Fruit fly (Drosophila melanogaster) whole organism, pupa: ENCODE results near the gene CNPYb.

Experiments
- CG10348 ChIP-seq: fragments of 200-800 bp; sonication (Bioruptor generic); IDR thresholded peaks from 2 replicates; pipeline ENCODE4 v1.3.6; 2022; ENCODE audit warnings: missing biosample characterization, missing genetic modification characterization
- CG12605 ChIP-seq: fragments of 200-800 bp; sonication (Bioruptor generic); IDR thresholded peaks from 2 replicates; pipeline ENCODE4 v1.3.6; 2022; ENCODE audit warnings: missing biosample characterization, missing genetic modification characterization
- CG13204 ChIP-seq: fragments of 200-800 bp; sonication (Bioruptor generic); optimal IDR thresholded peaks from 2 replicates; lab custom pipeline; 2018; ENCODE audit warnings: missing biosample characterization, mild to moderate bottlenecking, missing genetic modification characterization, moderate library complexity
- CG14655 ChIP-seq: fragments of 200-800 bp; sonication (Bioruptor generic); optimal IDR thresholded peaks from 3 replicates; lab custom pipeline; 2017; ENCODE audit warnings: mild to moderate bottlenecking, missing biosample characterization, missing genetic modification reagents, missing genetic modification characterization
- CG15710 ChIP-seq: fragments of 200-800 bp; sonication (Bioruptor generic); optimal IDR thresholded peaks from 2 replicates; lab custom pipeline; 2018; ENCODE audit warnings: missing biosample characterization, mild to moderate bottlenecking, missing genetic modification characterization, moderate library complexity
- CG17806 ChIP-seq: fragments of 200-800 bp; sonication (Bioruptor generic); optimal IDR thresholded peaks from 2 replicates; lab custom pipeline; 2018; ENCODE audit warnings: missing biosample characterization, mild to moderate bottlenecking, missing genetic modification characterization, moderate library complexity
- CG32121 ChIP-seq: fragments of 200-800 bp; sonication (Bioruptor generic); IDR thresholded peaks from 2 replicates; pipeline ENCODE4 v1.3.6; 2022; ENCODE audit warnings: missing biosample characterization, missing genetic modification characterization
- CG34367 ChIP-seq: fragments of 200-800 bp; sonication (Bioruptor generic); optimal IDR thresholded peaks from 2 replicates; lab custom pipeline; 2018; ENCODE audit warnings: missing biosample characterization, mild to moderate bottlenecking, missing genetic modification characterization
- CG4496 ChIP-seq: fragments of 200-800 bp; sonication (Bioruptor generic); IDR thresholded peaks from 3 replicates; pipeline ENCODE4 v1.3.6; 2022; ENCODE audit warnings: missing biosample characterization, missing genetic modification characterization
- CG8159 ChIP-seq: fragments of 200-800 bp; sonication (Bioruptor generic); optimal IDR thresholded peaks from 3 replicates; lab custom pipeline; 2018; ENCODE audit warnings: missing biosample characterization, mild to moderate bottlenecking, missing genetic modification characterization, moderate library complexity
- CG8301 ChIP-seq: fragments of 200-800 bp; sonication (Bioruptor generic); optimal IDR thresholded peaks from 2 replicates; lab custom pipeline; 2018; ENCODE audit warnings: missing biosample characterization, mild to moderate bottlenecking, missing genetic modification characterization
- CG9948 ChIP-seq: fragments of 200-800 bp; sonication (Bioruptor generic); optimal IDR thresholded peaks from 2 replicates; lab custom pipeline; 2018; ENCODE audit warnings: missing biosample characterization, mild to moderate bottlenecking, missing genetic modification characterization, moderate library complexity
- D1 ChIP-seq: fragments of 200-800 bp; sonication (Bioruptor generic); optimal IDR thresholded peaks from 2 replicates; lab custom pipeline; 2018; ENCODE audit warnings: missing biosample characterization, mild to moderate bottlenecking, missing genetic modification characterization, moderate library complexity
- EcR ChIP-seq: fragments of 200-800 bp; sonication (Bioruptor generic); optimal IDR thresholded peaks from 3 replicates; lab custom pipeline; 2019; ENCODE audit warnings: missing biosample characterization, missing genetic modification characterization, mild to moderate bottlenecking, moderate library complexity, missing genetic modification reagents
- Ets98B ChIP-seq: fragments of 200-800 bp; sonication (Bioruptor generic); IDR thresholded peaks from 2 replicates; pipeline ENCODE4 v1.3.6; 2022; ENCODE audit warnings: missing biosample characterization, missing genetic modification characterization
- Pif1A ChIP-seq: fragments of 200-800 bp; sonication (Bioruptor generic); optimal IDR thresholded peaks from 3 replicates; lab custom pipeline; 2016; ENCODE audit warnings: missing biosample characterization, missing genetic modification characterization
- Pif1B ChIP-seq: fragments of 200-800 bp; sonication (Bioruptor generic); optimal IDR thresholded peaks from 3 replicates; lab custom pipeline; 2016; ENCODE audit warnings: missing biosample characterization, missing genetic modification characterization
- Snoo ChIP-seq: fragments of 200-800 bp; sonication (Bioruptor generic); optimal IDR thresholded peaks from 3 replicates; lab custom pipeline; 2017; ENCODE audit warnings: missing biosample characterization, mild to moderate bottlenecking, missing genetic modification characterization, inconsistent platforms
- fd96Ca ChIP-seq: fragments of 200-800 bp; sonication (Bioruptor generic); IDR thresholded peaks from 3 replicates; pipeline ENCODE4 v1.3.6; 2022; ENCODE audit warnings: missing biosample characterization, missing genetic modification characterization
- gl ChIP-seq: fragments of 200-800 bp; sonication (Bioruptor generic); optimal IDR thresholded peaks from 2 replicates; lab custom pipeline; 2018; ENCODE audit warnings: missing biosample characterization, mild to moderate bottlenecking, missing genetic modification characterization
- rn ChIP-seq: fragments of 200-800 bp; sonication (Bioruptor generic); IDR thresholded peaks from 2 replicates; pipeline ENCODE4 v1.3.6; 2022; ENCODE audit warnings: missing biosample characterization, missing genetic modification characterization

CNPYb gene

dm6 chr3L:19083126-19083525 is 12.9 kb downstream of the CNPYb start:
- no peak for TF ChIP-seq CG8301 (tag; lab: Kevin White, UChicago)
- TF ChIP-seq CG32121, result no peak
- no peak for TF ChIP-seq CG12605 (GFP tag; lab: Robert Waterston, UW)
- TF ChIP-seq CG9948, result no peak
- no peak for TF ChIP-seq Snoo (tag; lab: Kevin White, UChicago)
- no peak for TF ChIP-seq gl (tag; lab: Kevin White, UChicago)
- TF ChIP-seq CG10348 (GFP tag; lab: Robert Waterston, UW), result no peak
- TF ChIP-seq Ets98B (GFP tag; lab: Robert Waterston, UW), result no peak
- TF ChIP-seq fd96Ca (GFP tag; lab: Robert Waterston, UW), result no peak
- no peak for TF ChIP-seq CG13204 (GFP tag; lab: Kevin White, UChicago)
- TF ChIP-seq CG15710, result no peak
- TF ChIP-seq CG17806 (tag; lab: Kevin White, UChicago), result no peak
- no peak for TF ChIP-seq rn (GFP tag; lab: Robert Waterston, UW)
- TF ChIP-seq CG8159 (tag; lab: Kevin White, UChicago), result no peak
- TF ChIP-seq Pif1A (GFP tag; lab: Kevin White, UChicago), result no peak
- no peak for TF ChIP-seq Pif1B
- no peak for TF ChIP-seq CG4496 (GFP tag; lab: Robert Waterston, UW)
- TF ChIP-seq D1 (tag; lab: Kevin White, UChicago), result no peak
- no peak for TF ChIP-seq CG34367 (tag; lab: Kevin White, UChicago)
- TF ChIP-seq CG14655 (GFP tag; lab: Kevin White, UChicago), result no peak
- TF ChIP-seq, all 21 proteins: peak for 0

DNA sequence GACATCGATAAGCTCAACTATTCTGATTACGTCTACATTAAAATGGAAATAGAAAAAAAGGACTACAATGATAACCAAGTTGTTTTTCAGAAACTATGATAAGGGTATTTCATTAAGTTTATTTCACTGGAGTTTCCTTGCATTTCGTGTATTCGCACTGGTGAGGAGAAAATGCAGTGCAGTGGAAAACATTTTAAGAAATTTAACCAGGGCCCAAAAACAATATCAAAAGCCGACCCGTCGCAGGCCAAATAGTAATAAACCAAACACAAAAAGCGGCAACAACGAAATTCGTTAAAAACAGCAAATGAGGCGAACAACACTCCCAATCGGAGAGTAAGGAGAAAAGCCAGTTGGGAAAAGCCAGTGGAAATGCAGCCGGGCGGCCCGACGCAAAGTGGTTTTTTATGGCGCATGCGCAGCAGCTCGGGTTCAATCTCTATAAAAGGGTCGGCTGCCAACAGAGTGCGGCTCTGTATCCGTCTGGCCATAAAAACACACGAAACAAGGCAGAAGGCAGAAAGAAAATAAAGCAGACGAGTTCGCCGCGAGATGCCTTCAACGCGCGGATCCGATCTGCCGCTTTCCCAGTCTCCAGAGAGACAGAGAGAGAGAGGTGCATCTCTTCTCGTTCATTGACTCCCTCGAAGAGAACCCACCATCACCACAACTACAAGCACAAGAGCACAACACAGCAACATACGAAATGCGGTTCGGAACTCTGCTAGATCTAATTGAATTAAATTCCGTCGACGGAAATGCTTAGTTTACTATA is 14.9 kb downstream of the CNPYb start:
- TF ChIP-seq EcR (GFP tag; lab: Kevin White, UChicago) (peak; percentile 98), fd96Ca (GFP tag; lab: Robert Waterston, UW) (0 out of 3 replicates have a peak, but pooled peaks have one; percentile 10), CG14655 (GFP tag; lab: Kevin White, UChicago) (peak; percentile 35), CG15710 (no peak), CG10348 (GFP tag; lab: Robert Waterston, UW) (no peak), Ets98B (GFP tag; lab: Robert Waterston, UW) (no peak; the same call in 1 of the 2 replicates), CG8159 (tag; lab: Kevin White, UChicago) (peak; percentile 47), CG13204 (GFP tag; lab: Kevin White, UChicago) (peak; percentile 42), Pif1A (GFP tag; lab: Kevin White, UChicago) (no peak), Pif1B (no peak), CG32121 (no peak), CG8301 (tag; lab: Kevin White, UChicago) (no peak), rn (GFP tag; lab: Robert Waterston, UW) (no peak), gl (tag; lab: Kevin White, UChicago) (no peak)
- TF ChIP-seq, all 21 proteins: peak for 5

- TF ChIP-seq CG9948 (peak; percentile 60), rn (GFP tag; lab: Robert Waterston, UW) (no peak), CG12605 (GFP tag; lab: Robert Waterston, UW) (no peak), CG32121 (peak; percentile 47), CG13204 (GFP tag; lab: Kevin White, UChicago) (no peak), EcR (GFP tag; lab: Kevin White, UChicago) (no peak), Snoo (tag; lab: Kevin White, UChicago) (peak; percentile 73), CG8159 (tag; lab: Kevin White, UChicago) (peak; percentile 80), Pif1B (peak; percentile 68), Ets98B (GFP tag; lab: Robert Waterston, UW) (no peak; the same call in 1 of the 2 replicates), CG17806 (tag; lab: Kevin White, UChicago) (peak; percentile 21), CG10348 (GFP tag; lab: Robert Waterston, UW) (no peak), CG15710 (peak; percentile 61), fd96Ca (GFP tag; lab: Robert Waterston, UW) (peak; percentile 54; the same call in 1 of the 3 replicates), gl (tag; lab: Kevin White, UChicago) (no peak), Pif1A (GFP tag; lab: Kevin White, UChicago) (peak; percentile 72), CG14655 (GFP tag; lab: Kevin White, UChicago) (peak; percentile 85), D1 (tag; lab: Kevin White, UChicago) (peak; percentile 31), CG34367 (tag; lab: Kevin White, UChicago) (peak; percentile 38), CG8301 (tag; lab: Kevin White, UChicago) (peak; percentile 73)
Measured at dm6 chr3L:19079798-19080691, 16.0 kb downstream of the CNPYb start.

dm6 chr3L:19079067-19079466 is 16.9 kb downstream of the CNPYb start:
- TF ChIP-seq CG12605 (GFP tag; lab: Robert Waterston, UW) (0 out of 2 replicates have a peak, but pooled peaks have one; percentile 15), CG32121 (no peak), EcR (GFP tag; lab: Kevin White, UChicago) (peak; percentile 55), CG4496 (GFP tag; lab: Robert Waterston, UW) (peak; percentile 16; the same call in 1 of the 3 replicates), CG9948 (no peak), CG13204 (GFP tag; lab: Kevin White, UChicago) (peak; percentile 72), fd96Ca (GFP tag; lab: Robert Waterston, UW) (peak; percentile 48; the same call in 1 of the 3 replicates), gl (tag; lab: Kevin White, UChicago) (peak; percentile 69)
- TF ChIP-seq, all 21 proteins: peak for 6
